Fruit fly (Drosophila melanogaster) whole organism, prepupa: ENCODE measurements around the gene CG17264.
A peak's percentile ranks its signal among the peaks of the same experiment; 100 is the strongest.

Experiments used
- Blimp-1 ChIP-seq: fragments of 200-800 bp; sonication (Bioruptor generic); optimal IDR thresholded peaks from 3 replicates; lab custom pipeline; 2017; ENCODE audit warnings: missing biosample characterization, missing genetic modification characterization, mild to moderate bottlenecking, moderate library complexity, missing genetic modification reagents
- CG11762 ChIP-seq: fragments of 200-800 bp; sonication (Bioruptor generic); optimal IDR thresholded peaks from 3 replicates; lab custom pipeline; 2016; ENCODE audit warnings: missing biosample characterization, missing genetic modification characterization; ENCODE audit not compliant: insufficient read depth
- CG8119 ChIP-seq: fragments of 200-800 bp; sonication (Bioruptor generic); IDR thresholded peaks from 3 replicates; pipeline ENCODE4 v1.3.6; 2022; ENCODE audit warnings: missing biosample characterization, missing genetic modification characterization
- Ets96B ChIP-seq: fragments of 200-800 bp; optimal IDR thresholded peaks from 2 replicates; lab custom pipeline; 2019; ENCODE audit warnings: missing biosample characterization, mild to moderate bottlenecking, missing genetic modification characterization, moderate library complexity
- Gug ChIP-seq: fragments of 200-800 bp; sonication (Bioruptor generic); IDR thresholded peaks from 2 replicates; pipeline ENCODE4 v1.3.6; 2022; ENCODE audit warnings: missing biosample characterization, missing genetic modification characterization
- Hr38 ChIP-seq: sonication (Bioruptor generic); optimal IDR thresholded peaks from 2 replicates; lab custom pipeline; 2016; ENCODE audit warnings: missing biosample characterization, missing genetic modification characterization
- Met ChIP-seq: fragments of 200-800 bp; sonication (Bioruptor generic); optimal IDR thresholded peaks from 3 replicates; lab custom pipeline; 2016; ENCODE audit warnings: missing biosample characterization, missing genetic modification characterization
- OdsH ChIP-seq: fragments of 200-800 bp; sonication (Bioruptor generic); optimal IDR thresholded peaks from 3 replicates; lab custom pipeline; 2016; ENCODE audit warnings: missing biosample characterization, missing genetic modification characterization
- cyc ChIP-seq: fragments of 200-800 bp; sonication (Bioruptor generic); optimal IDR thresholded peaks from 3 replicates; lab custom pipeline; 2016; ENCODE audit warnings: missing biosample characterization, missing genetic modification characterization
- dsx ChIP-seq: fragments of 200-800 bp; optimal IDR thresholded peaks from 3 replicates; lab custom pipeline; 2019; ENCODE audit warnings: missing biosample characterization, mild to moderate bottlenecking, missing genetic modification characterization, moderate library complexity; ENCODE audit not compliant: poor library complexity, severe bottlenecking
- eg ChIP-seq: fragments of 200-800 bp; sonication (Bioruptor generic); IDR thresholded peaks from 3 replicates; pipeline ENCODE4 v1.3.6; 2022; ENCODE audit warnings: missing biosample characterization, missing genetic modification characterization

- TF ChIP-seq Gug (GFP tag; lab: Robert Waterston, UW): 0 out of 2 replicates have a peak, but pooled peaks have one; percentile 26
- no peak for TF ChIP-seq Hr38 (GFP tag; lab: Kevin White, UChicago)
- TF ChIP-seq cyc (GFP tag; lab: Kevin White, UChicago): peak; percentile 72
- TF ChIP-seq Met (GFP tag; lab: Kevin White, UChicago): peak; percentile 77
- TF ChIP-seq Blimp-1: no peak
- peak; percentile 75 for TF ChIP-seq OdsH
- TF ChIP-seq Ets96B (tag; lab: Kevin White, UChicago): no peak
- TF ChIP-seq dsx (GFP tag; lab: Kevin White, UChicago): no peak
- no peak for TF ChIP-seq CG8119
- TF ChIP-seq CG11762: peak; percentile 57
- peak; percentile 41; the same call in 1 of the 3 replicates for TF ChIP-seq eg (GFP tag; lab: Robert Waterston, UW)
Measured at dm6 chr2L:3039774-3040173, 21.5 kb downstream of the CG17264 start, which contains the start of the genes cnir and CG17221.
